Fruit fly (Drosophila melanogaster): ENCODE data around the gene Dyro.

Dyro gene

dm6 chr3L:11318532-11319170 is 22.9 kb upstream of the Dyro start (continued):
- TF ChIP-seq ac (GFP tag; optimal IDR thresholded peaks at IDR 0.05): peak; percentile 70
- no peak for TF ChIP-seq Scr (GFP tag; IDR thresholded peaks at IDR 0.05; ENCODE audit: partially characterized antibody)
- peak; percentile 46 for TF ChIP-seq D19B (GFP tag; optimal IDR thresholded peaks at IDR 0.05)
- TF ChIP-seq CG2116 (GFP tag; optimal IDR thresholded peaks at IDR 0.05): peak; percentile 16
- TF ChIP-seq odd (GFP tag; optimal IDR thresholded peaks at IDR 0.05): peak; percentile 68
- TF ChIP-seq Meics (GFP tag; optimal IDR thresholded peaks at IDR 0.05): peak; percentile 84
- peak; percentile 99 for TF ChIP-seq CG11695 (GFP tag; IDR thresholded peaks at IDR 0.05)
- peak; percentile 55 for TF ChIP-seq kay (GFP tag; optimal IDR thresholded peaks at IDR 0.05)
- peak; percentile 80 for TF ChIP-seq CG8359 (GFP tag; optimal IDR thresholded peaks at IDR 0.05; ENCODE audit: borderline replicate concordance)
- TF ChIP-seq Dref (GFP tag; IDR thresholded peaks at IDR 0.05): no peak
- peak; percentile 84 for TF ChIP-seq CG33213 (GFP tag; optimal IDR thresholded peaks at IDR 0.05)
- peak; percentile 58 for TF ChIP-seq CG16815 (GFP tag; optimal IDR thresholded peaks at IDR 0.05)
- peak; percentile 89 for TF ChIP-seq dimm (GFP tag; IDR thresholded peaks at IDR 0.05)
- TF ChIP-seq CG4424 (GFP tag; optimal IDR thresholded peaks at IDR 0.05): peak; percentile 88
- TF ChIP-seq CG10366 (GFP tag; IDR thresholded peaks at IDR 0.05): peak; percentile 87
- peak; percentile 58 for TF ChIP-seq Myb (GFP tag; optimal IDR thresholded peaks at IDR 0.05)
- peak; percentile 92 for TF ChIP-seq dmrt99B (tag; optimal IDR thresholded peaks at IDR 0.05)
- TF ChIP-seq ttk (GFP tag; IDR thresholded peaks at IDR 0.05): peak; percentile 93
- TF ChIP-seq Stat92E (GFP tag; optimal IDR thresholded peaks at IDR 0.05): no peak
- no peak for TF ChIP-seq Doc3 (GFP tag; IDR thresholded peaks at IDR 0.05; ENCODE audit: partially characterized antibody)
- no peak for TF ChIP-seq Trl (optimal IDR thresholded peaks at IDR 0.05)
- peak; percentile 63 for TF ChIP-seq Trl (GFP tag; optimal IDR thresholded peaks at IDR 0.05)
- peak; percentile 83 for TF ChIP-seq Rx (GFP tag; IDR thresholded peaks at IDR 0.05)
- TF ChIP-seq CG17328 (GFP tag; IDR thresholded peaks at IDR 0.05): peak; percentile 92
- peak; percentile 49 for TF ChIP-seq Vsx1 (GFP tag; optimal IDR thresholded peaks at IDR 0.05)
- peak; percentile 56 for TF ChIP-seq cato (GFP tag; optimal IDR thresholded peaks at IDR 0.05; ENCODE audit: borderline replicate concordance)
- peak; percentile 77 for TF ChIP-seq croc (GFP tag; conservative IDR thresholded peaks at IDR 0.05)
- no peak for TF ChIP-seq CG1832 (GFP tag; optimal IDR thresholded peaks at IDR 0.05)
- TF ChIP-seq wek (GFP tag; optimal IDR thresholded peaks at IDR 0.05): peak; percentile 66
- peak; percentile 34 for TF ChIP-seq Adf1 (GFP tag; IDR thresholded peaks at IDR 0.05)
- peak; percentile 84 for TF ChIP-seq chn (GFP tag; optimal IDR thresholded peaks at IDR 0.05)
- TF ChIP-seq Hr51 (GFP tag; optimal IDR thresholded peaks at IDR 0.05): peak; percentile 44 to 89
- peak; percentile 85 for TF ChIP-seq Hsf (GFP tag; optimal IDR thresholded peaks at IDR 0.05)
- TF ChIP-seq cas (GFP tag; IDR thresholded peaks at IDR 0.05): peak; percentile 70
- peak; percentile 72 for TF ChIP-seq CG18619 (GFP tag; optimal IDR thresholded peaks at IDR 0.05)
- peak; percentile 8 for TF ChIP-seq tup (GFP tag; optimal IDR thresholded peaks at IDR 0.05)
- peak; percentile 85 for TF ChIP-seq CG7357 (GFP tag; IDR thresholded peaks at IDR 0.05)
- peak; percentile 88 for TF ChIP-seq CG32532 (GFP tag; IDR thresholded peaks at IDR 0.05)
- peak; percentile 88 for TF ChIP-seq esg (GFP tag; conservative IDR thresholded peaks at IDR 0.05)
- peak; percentile 82 for TF ChIP-seq ap (GFP tag; IDR thresholded peaks at IDR 0.05)
- TF ChIP-seq slou (GFP tag; optimal IDR thresholded peaks at IDR 0.05): peak; percentile 48
- TF ChIP-seq Xbp1 (GFP tag; optimal IDR thresholded peaks at IDR 0.05): peak; percentile 88
- TF ChIP-seq CG1602 (GFP tag; optimal IDR thresholded peaks at IDR 0.05): peak; percentile 76
- no peak for TF ChIP-seq NC2α (GFP tag; optimal IDR thresholded peaks at IDR 0.05)
- TF ChIP-seq ara (GFP tag; IDR thresholded peaks at IDR 0.05): peak; percentile 95
- TF ChIP-seq cg (GFP tag; optimal IDR thresholded peaks at IDR 0.05): peak; percentile 28
- peak; percentile 75 for TF ChIP-seq Fer2 (tag; optimal IDR thresholded peaks at IDR 0.05)
- peak; percentile 68 for TF ChIP-seq ab (GFP tag; optimal IDR thresholded peaks at IDR 0.05)
- no peak for TF ChIP-seq vnd (GFP tag; IDR thresholded peaks at IDR 0.05; ENCODE audit: partially characterized antibody)
- TF ChIP-seq az2 (GFP tag; optimal IDR thresholded peaks at IDR 0.05): peak; percentile 90

Data from whole organism, embryonic.